Fruit fly (Drosophila melanogaster) whole organism, embryonic: ENCODE measurements around the gene CG12279.
A peak's percentile ranks its signal among the peaks of the same experiment; 100 is the strongest.

Experiments used
- Asciz ChIP-seq: fragments of 200-800 bp; sonication (Bioruptor generic); optimal IDR thresholded peaks from 2 replicates; lab custom pipeline; 2017; ENCODE audit warnings: missing biosample characterization, mild to moderate bottlenecking, missing genetic modification characterization, missing genetic modification reagents
- CG10431 ChIP-seq: fragments of 200-800 bp; sonication (Bioruptor generic); optimal IDR thresholded peaks from 3 replicates; lab custom pipeline; 2018; ENCODE audit warnings: missing biosample characterization, mild to moderate bottlenecking, missing genetic modification characterization
- CG12071 ChIP-seq: fragments of 200-800 bp; sonication (Bioruptor generic); optimal IDR thresholded peaks from 3 replicates; lab custom pipeline; 2018; ENCODE audit warnings: missing biosample characterization, mild to moderate bottlenecking, missing genetic modification characterization
- CG14860 ChIP-seq: fragments of 200-800 bp; sonication (Bioruptor generic); IDR thresholded peaks from 3 replicates; pipeline ENCODE4 v1.3.6; 2022; ENCODE audit warnings: missing biosample characterization, missing genetic modification characterization; ENCODE audit not compliant: partially characterized antibody
- CG15696 ChIP-seq: fragments of 200-800 bp; sonication (Bioruptor generic); optimal IDR thresholded peaks from 2 replicates; lab custom pipeline; 2019; ENCODE audit warnings: missing biosample characterization, mild to moderate bottlenecking, missing genetic modification characterization, moderate library complexity
- CG17328 ChIP-seq: fragments of 200-800 bp; sonication (Bioruptor generic); IDR thresholded peaks from 2 replicates; pipeline ENCODE4 v1.3.6; 2022; ENCODE audit warnings: missing biosample characterization, missing genetic modification characterization
- CG2199 ChIP-seq: fragments of 200-800 bp; sonication (Bioruptor generic); IDR thresholded peaks from 3 replicates; pipeline ENCODE4 v1.3.6; 2022; ENCODE audit warnings: missing biosample characterization, missing genetic modification characterization
- CG2712 ChIP-seq: fragments of 200-800 bp; optimal IDR thresholded peaks from 3 replicates; lab custom pipeline; 2019; ENCODE audit warnings: missing biosample characterization, mild to moderate bottlenecking, missing genetic modification characterization, moderate library complexity
- CG2875 ChIP-seq: fragments of 200-800 bp; sonication (Bioruptor generic); optimal IDR thresholded peaks from 2 replicates; lab custom pipeline; 2017; ENCODE audit warnings: missing biosample characterization, mild to moderate bottlenecking, missing genetic modification characterization, missing genetic modification reagents
- CG31388 ChIP-seq: fragments of 200-800 bp; sonication (Bioruptor generic); optimal IDR thresholded peaks from 2 replicates; lab custom pipeline; 2016; ENCODE audit warnings: missing biosample characterization, missing genetic modification characterization
- CG32767 ChIP-seq: fragments of 200-800 bp; sonication (Bioruptor generic); IDR thresholded peaks from 2 replicates; pipeline ENCODE4 v1.3.6; 2022; ENCODE audit warnings: missing biosample characterization, missing genetic modification characterization
- CG33557 ChIP-seq: fragments of 200-800 bp; sonication (Bioruptor generic); optimal IDR thresholded peaks from 2 replicates; lab custom pipeline; 2019; ENCODE audit warnings: missing biosample characterization, mild to moderate bottlenecking, missing genetic modification characterization, moderate library complexity
- CG34224 ChIP-seq: fragments of 200-800 bp; sonication (Bioruptor generic); IDR thresholded peaks from 3 replicates; pipeline ENCODE4 v1.3.6; 2022; ENCODE audit warnings: missing biosample characterization, missing genetic modification characterization; ENCODE audit not compliant: partially characterized antibody
- CG3847 ChIP-seq: fragments of 200-800 bp; sonication (Bioruptor generic); IDR thresholded peaks from 2 replicates; pipeline ENCODE4 v1.3.6; 2022; ENCODE audit warnings: missing biosample characterization, missing genetic modification characterization
- CG3995 ChIP-seq: fragments of 200-800 bp; sonication (Bioruptor generic); optimal IDR thresholded peaks from 3 replicates; lab custom pipeline; 2016; ENCODE audit warnings: missing biosample characterization, missing genetic modification characterization
- CG4360 ChIP-seq: fragments of 200-800 bp; sonication (Bioruptor generic); IDR thresholded peaks from 2 replicates; pipeline ENCODE4 v1.3.6; 2022; ENCODE audit warnings: missing biosample characterization, missing genetic modification characterization
- CG43689 ChIP-seq: fragments of 200-800 bp; sonication (Bioruptor generic); IDR thresholded peaks from 2 replicates; pipeline ENCODE4 v1.3.6; 2022; ENCODE audit warnings: missing biosample characterization, missing genetic modification characterization
- CG7556 ChIP-seq: fragments of 200-800 bp; sonication (Bioruptor generic); optimal IDR thresholded peaks from 2 replicates; lab custom pipeline; 2017; ENCODE audit warnings: missing biosample characterization, mild to moderate bottlenecking, missing genetic modification characterization
- CG7928 ChIP-seq: fragments of 200-800 bp; sonication (Bioruptor generic); optimal IDR thresholded peaks from 2 replicates; lab custom pipeline; 2017; ENCODE audit warnings: missing biosample characterization, mild to moderate bottlenecking, missing genetic modification characterization
- CG8089 ChIP-seq: fragments of 200-800 bp; sonication (Bioruptor generic); optimal IDR thresholded peaks from 3 replicates; lab custom pipeline; 2016; ENCODE audit warnings: missing biosample characterization, missing genetic modification characterization
- CG8359 ChIP-seq: fragments of 200-800 bp; sonication (Bioruptor generic); optimal IDR thresholded peaks from 2 replicates; lab custom pipeline; 2017; ENCODE audit warnings: missing biosample characterization, mild to moderate bottlenecking, missing genetic modification characterization, borderline replicate concordance
- Dbx ChIP-seq: fragments of 200-800 bp; sonication (Bioruptor generic); IDR thresholded peaks from 3 replicates; pipeline ENCODE4 v1.3.6; 2022; ENCODE audit warnings: missing biosample characterization, missing genetic modification characterization
- H2.0 ChIP-seq: fragments of 200-800 bp; sonication (Bioruptor generic); IDR thresholded peaks from 2 replicates; pipeline ENCODE4 v1.3.6; 2022; ENCODE audit warnings: missing biosample characterization, missing genetic modification characterization
- HLHmδ ChIP-seq: fragments of 200-800 bp; sonication (Bioruptor generic); optimal IDR thresholded peaks from 2 replicates; lab custom pipeline; 2018; ENCODE audit warnings: missing biosample characterization, mild to moderate bottlenecking, missing genetic modification characterization, moderate library complexity
- Hr78 ChIP-seq, 2 experiments: fragments of 200-800 bp in 1 of 2; fragments of >200 bp in 1 of 2; sonication (Bioruptor generic) in 1 of 2; optimal IDR thresholded peaks; 2 replicates each; lab custom pipeline; 2017 to 2019; ENCODE audit warnings: missing biosample characterization in 2 of 2, missing genetic modification characterization in 2 of 2, mild to moderate bottlenecking in 1 of 2, moderate library complexity in 1 of 2
- Lim3 ChIP-seq: fragments of 200-800 bp; sonication (Bioruptor generic); IDR thresholded peaks from 2 replicates; pipeline ENCODE4 v1.3.6; 2022; ENCODE audit warnings: missing biosample characterization, missing genetic modification characterization
- MTF-1 ChIP-seq: fragments of 200-800 bp; sonication (Bioruptor generic); optimal IDR thresholded peaks from 2 replicates; lab custom pipeline; 2018; ENCODE audit warnings: missing biosample characterization, mild to moderate bottlenecking, missing genetic modification characterization, borderline replicate concordance
- NC2β ChIP-seq: fragments of 200-800 bp; sonication (Bioruptor generic); optimal IDR thresholded peaks from 2 replicates; lab custom pipeline; 2016; ENCODE audit warnings: missing biosample characterization, missing genetic modification characterization
- Pdp1 ChIP-seq, 2 experiments: fragments of 200-800 bp; sonication (Bioruptor generic); optimal IDR thresholded peaks; 3 replicates each; lab custom pipeline; 2016; ENCODE audit warnings: missing biosample characterization in 2 of 2, missing genetic modification characterization in 2 of 2, mild to moderate bottlenecking in 1 of 2, moderate library complexity in 1 of 2
- Scr ChIP-seq: fragments of 200-800 bp; sonication (Bioruptor generic); IDR thresholded peaks from 2 replicates; pipeline ENCODE4 v1.3.6; 2022; ENCODE audit warnings: missing biosample characterization, missing genetic modification characterization; ENCODE audit not compliant: partially characterized antibody
- Trl ChIP-seq, 3 experiments: fragments of >200 bp in 2 of 3; fragments of 200-800 bp in 1 of 3; sonication (Bioruptor generic) in 1 of 3; optimal IDR thresholded peaks; 2 replicates in 1 of 3; 3 replicates in 2 of 3; lab custom pipeline; 2016 to 2017; ENCODE audit warnings: missing biosample characterization in 1 of 3, missing genetic modification characterization in 1 of 3
- Xrp1 ChIP-seq: fragments of 200-800 bp; sonication (Bioruptor generic); IDR thresholded peaks from 2 replicates; pipeline ENCODE4 v1.3.6; 2022; ENCODE audit warnings: missing biosample characterization, missing genetic modification characterization
- ara ChIP-seq: fragments of 200-800 bp; sonication (Bioruptor generic); IDR thresholded peaks from 2 replicates; pipeline ENCODE4 v1.3.6; 2022; ENCODE audit warnings: missing biosample characterization, missing genetic modification characterization
- bcd ChIP-seq: fragments of 200-800 bp; sonication (Bioruptor generic); optimal IDR thresholded peaks from 2 replicates; lab custom pipeline; 2017; ENCODE audit warnings: missing biosample characterization, mild to moderate bottlenecking, missing genetic modification characterization
- bigmax ChIP-seq: fragments of 200-800 bp; sonication (Bioruptor generic); optimal IDR thresholded peaks from 2 replicates; lab custom pipeline; 2018; ENCODE audit warnings: missing biosample characterization, mild to moderate bottlenecking, missing genetic modification characterization
- cg ChIP-seq: fragments of 200-800 bp; sonication (Bioruptor generic); optimal IDR thresholded peaks from 3 replicates; lab custom pipeline; 2019; ENCODE audit warnings: missing biosample characterization, mild to moderate bottlenecking, missing genetic modification characterization, moderate library complexity
- chinmo ChIP-seq: fragments of 200-800 bp; sonication (Bioruptor generic); IDR thresholded peaks from 4 replicates; pipeline ENCODE4 v1.3.6; 2022; ENCODE audit warnings: missing biosample characterization, missing genetic modification characterization; ENCODE audit not compliant: partially characterized antibody
- ci ChIP-seq: fragments of 200-800 bp; sonication (Bioruptor generic); IDR thresholded peaks from 3 replicates; pipeline ENCODE4 v1.3.6; 2022; ENCODE audit warnings: missing biosample characterization, missing genetic modification characterization
- grn ChIP-seq: fragments of 200-800 bp; sonication (Bioruptor generic); optimal IDR thresholded peaks from 3 replicates; lab custom pipeline; 2017; ENCODE audit warnings: missing biosample characterization, missing genetic modification characterization
- gro ChIP-seq: fragments of 200-800 bp; sonication (Bioruptor generic); optimal IDR thresholded peaks from 2 replicates; lab custom pipeline; 2016; ENCODE audit warnings: missing biosample characterization, missing genetic modification characterization
- ind ChIP-seq: fragments of 200-800 bp; sonication (Bioruptor generic); optimal IDR thresholded peaks from 3 replicates; lab custom pipeline; 2016; ENCODE audit warnings: missing biosample characterization, missing genetic modification characterization
- kni ChIP-seq: fragments of 200-800 bp; sonication (Bioruptor generic); optimal IDR thresholded peaks from 3 replicates; lab custom pipeline; 2017; ENCODE audit warnings: mild to moderate bottlenecking, missing biosample characterization, missing genetic modification reagents, missing genetic modification characterization
- nerfin-1 ChIP-seq: fragments of 200-800 bp; sonication (Bioruptor generic); optimal IDR thresholded peaks from 3 replicates; lab custom pipeline; 2019; ENCODE audit warnings: missing biosample characterization, mild to moderate bottlenecking, missing genetic modification characterization, moderate library complexity
- nmo ChIP-seq: fragments of 200-800 bp; sonication (Bioruptor generic); optimal IDR thresholded peaks from 2 replicates; lab custom pipeline; 2018; ENCODE audit warnings: missing biosample characterization, mild to moderate bottlenecking, missing genetic modification characterization, moderate library complexity
- oc ChIP-seq: fragments of 200-800 bp; sonication (Bioruptor generic); optimal IDR thresholded peaks from 2 replicates; lab custom pipeline; 2018; ENCODE audit warnings: missing biosample characterization, mild to moderate bottlenecking, missing genetic modification characterization, moderate library complexity
- sd ChIP-seq: fragments of 200-800 bp; sonication (Bioruptor generic); optimal IDR thresholded peaks from 3 replicates; lab custom pipeline; 2018; ENCODE audit warnings: missing biosample characterization, mild to moderate bottlenecking, missing genetic modification characterization, moderate library complexity
- slp2 ChIP-seq: fragments of 200-800 bp; sonication (Bioruptor generic); optimal IDR thresholded peaks from 2 replicates; lab custom pipeline; 2016; ENCODE audit warnings: missing biosample characterization, missing genetic modification characterization
- vnd ChIP-seq: fragments of 200-800 bp; sonication (Bioruptor generic); IDR thresholded peaks from 3 replicates; pipeline ENCODE4 v1.3.6; 2022; ENCODE audit warnings: missing biosample characterization, missing genetic modification characterization; ENCODE audit not compliant: partially characterized antibody

CG12279 gene

dm6 chr3R:12701257-12701656 lies 3.6 kb upstream of the CG12279 start (continued):
- TF ChIP-seq CG8359 (GFP tag; lab: Kevin White, UChicago) (peak; percentile 6), CG33557 (GFP tag; lab: Kevin White, UChicago) (peak; percentile 49), Lim3 (GFP tag; lab: Robert Waterston, UW) (no peak), Asciz (peak; percentile 39), CG17328 (GFP tag; lab: Robert Waterston, UW) (peak; percentile 16; the same call in 1 of the 2 replicates), CG2875 (GFP tag; lab: Kevin White, UChicago) (peak; percentile 26), CG12071 (GFP tag; lab: Kevin White, UChicago) (peak; percentile 4), bigmax (no peak), CG7556 (no peak), Xrp1 (peak; percentile 46), HLHmδ (GFP tag; lab: Kevin White, UChicago) (peak; percentile 9), Pdp1 (GFP tag; optimal IDR thresholded peaks at IDR 0.05; lab: Kevin White, UChicago) (no peak), slp2 (GFP tag; lab: Kevin White, UChicago) (no peak), oc (peak; percentile 53), nerfin-1 (peak; percentile 36), CG15696 (peak; percentile 36)
- TF ChIP-seq, all 482 proteins: peak for 37

dm6 chr3R:12701994-12702494 lies 2.9 kb upstream of the CG12279 start:
- TF ChIP-seq vnd (GFP tag; lab: Robert Waterston, UW) (no peak), nmo (no peak), ci (GFP tag; lab: Robert Waterston, UW) (no peak), CG34224 (GFP tag; lab: Robert Waterston, UW) (no peak), cg (GFP tag; lab: Kevin White, UChicago) (no peak), CG31388 (no peak), Scr (GFP tag; lab: Robert Waterston, UW) (no peak), CG14860 (GFP tag; lab: Robert Waterston, UW) (no peak), H2.0 (no peak), CG2712 (no peak), CG3995 (GFP tag; lab: Kevin White, UChicago) (no peak), Xrp1 (no peak), gro (no peak), MTF-1 (GFP tag; lab: Kevin White, UChicago) (no peak), ind (GFP tag; lab: Kevin White, UChicago) (no peak), CG3847 (GFP tag; lab: Robert Waterston, UW) (no peak), CG7928 (GFP tag; lab: Kevin White, UChicago) (no peak), CG12071 (GFP tag; lab: Kevin White, UChicago) (no peak), Hr78 (GFP tag; optimal IDR thresholded peaks at IDR 0.05; lab: Kevin White, UChicago) (peak in 1 of 2 experiments; percentile 35), CG8089 (no peak), sd (tag; lab: Kevin White, UChicago) (peak; percentile 94), CG32767 (GFP tag; lab: Robert Waterston, UW) (peak; percentile 55; the same call in 1 of the 2 replicates), bcd (GFP tag; lab: Kevin White, UChicago) (no peak), NC2β (GFP tag; lab: Kevin White, UChicago) (no peak), CG2199 (peak; percentile 82), CG10431 (no peak), grn (GFP tag; lab: Kevin White, UChicago) (peak; percentile 42), Trl (optimal IDR thresholded peaks at IDR 0.05; lab: Kevin White, UChicago) (no peak), Trl (GFP tag; optimal IDR thresholded peaks at IDR 0.05; lab: Kevin White, UChicago) (no peak), ara (GFP tag; lab: Robert Waterston, UW) (no peak), CG4360 (GFP tag; lab: Robert Waterston, UW) (no peak), CG43689 (GFP tag; lab: Robert Waterston, UW) (no peak), chinmo (GFP tag; lab: Robert Waterston, UW) (0 out of 4 replicates have a peak, but pooled peaks have one; percentile 43), kni (no peak), Dbx (GFP tag; lab: Robert Waterston, UW) (no peak)
